Worm (Caenorhabditis elegans) whole organism, young adult: ENCODE measurements around the gene gtf-2E2.

ENCODE experiments used
- B0261.1 ChIP-seq: sonication (generic microtip); optimal IDR thresholded peaks from 2 replicates; lab custom pipeline; 2016; ENCODE audit warnings: mild to moderate bottlenecking, missing genetic modification characterization, moderate library complexity, missing compliant biosample characterization
- C06A6.2 ChIP-seq: fragments of 200-800 bp; sonication (Bioruptor generic); conservative IDR thresholded peaks from 2 replicates; pipeline ENCODE4 v1.3.6; 2022; ENCODE audit warnings: missing genetic modification characterization, missing compliant biosample characterization
- F33H1.4 ChIP-seq: fragments of 200-800 bp; sonication (Bioruptor generic); IDR thresholded peaks from 2 replicates; pipeline ENCODE4 v1.3.6; 2022; ENCODE audit warnings: missing genetic modification reagents, missing genetic modification characterization, missing compliant biosample characterization
- F49E8.2 ChIP-seq: sonication (generic microtip); optimal IDR thresholded peaks from 3 replicates; lab custom pipeline; 2017; ENCODE audit warnings: missing genetic modification characterization, mild to moderate bottlenecking, missing compliant biosample characterization, antibody characterized with exemption, moderate library complexity; ENCODE audit not compliant: insufficient read depth
- F55B11.4 ChIP-seq: sonication (generic microtip); optimal IDR thresholded peaks from 2 replicates; lab custom pipeline; 2016; ENCODE audit warnings: missing compliant biosample characterization, missing genetic modification characterization, borderline replicate concordance; ENCODE audit not compliant: insufficient read depth
- F57A8.1 ChIP-seq: fragments of 200-800 bp; sonication (Bioruptor generic); optimal IDR thresholded peaks from 2 replicates; lab custom pipeline; 2018; ENCODE audit warnings: mild to moderate bottlenecking, missing genetic modification characterization, moderate library complexity, missing compliant biosample characterization
- F57C9.4 ChIP-seq: sonication (generic microtip); optimal IDR thresholded peaks from 2 replicates; lab custom pipeline; 2017; ENCODE audit warnings: mild to moderate bottlenecking, missing genetic modification characterization, missing compliant biosample characterization
- T07F8.4 ChIP-seq: sonication (generic microtip); optimal IDR thresholded peaks from 2 replicates; lab custom pipeline; 2016; ENCODE audit warnings: mild to moderate bottlenecking, missing genetic modification characterization, moderate library complexity, missing compliant biosample characterization
- Y53F4B.3 ChIP-seq: fragments of 200-800 bp; sonication (Bioruptor generic); IDR thresholded peaks from 2 replicates; pipeline ENCODE4 v1.3.6; 2022; ENCODE audit warnings: missing genetic modification reagents, missing genetic modification characterization, missing compliant biosample characterization
- Y56A3A.18 ChIP-seq: fragments of 200-800 bp; sonication (Bioruptor generic); IDR thresholded peaks from 2 replicates; pipeline ENCODE4 v1.3.6; 2022; ENCODE audit warnings: missing genetic modification reagents, missing genetic modification characterization, missing compliant biosample characterization
- Y79H2A.3 ChIP-seq: fragments of 200-800 bp; sonication (Bioruptor generic); conservative IDR thresholded peaks from 2 replicates; pipeline ENCODE4 v1.3.6; 2022; ENCODE audit warnings: missing genetic modification reagents, missing genetic modification characterization, missing compliant biosample characterization
- aptf-2 ChIP-seq: fragments of 200-800 bp; sonication (Bioruptor generic); conservative IDR thresholded peaks from 2 replicates; pipeline ENCODE4 v1.3.6; 2022; ENCODE audit warnings: missing genetic modification reagents, missing genetic modification characterization, missing compliant biosample characterization
- aptf-3 ChIP-seq: fragments of 200-800 bp; sonication (Bioruptor generic); IDR thresholded peaks from 2 replicates; pipeline ENCODE4 v1.3.6; 2022; ENCODE audit warnings: missing genetic modification characterization, missing compliant biosample characterization
- atf-7 ChIP-seq: sonication (generic microtip); optimal IDR thresholded peaks from 2 replicates; lab custom pipeline; 2017; ENCODE audit warnings: mild to moderate bottlenecking, missing genetic modification characterization, missing compliant biosample characterization
- attf-6 ChIP-seq: fragments of 200-800 bp; sonication (Bioruptor generic); IDR thresholded peaks from 2 replicates; pipeline ENCODE4 v1.3.6; 2022; ENCODE audit warnings: missing genetic modification reagents, missing genetic modification characterization, missing compliant biosample characterization
- ceh-40 ChIP-seq: fragments of 200-800 bp; sonication (Bioruptor generic); IDR thresholded peaks from 2 replicates; pipeline ENCODE4 v1.3.6; 2022; ENCODE audit warnings: missing genetic modification characterization, missing compliant biosample characterization
- ceh-79 ChIP-seq: sonication (generic microtip); optimal IDR thresholded peaks from 2 replicates; lab custom pipeline; 2017; ENCODE audit warnings: mild to moderate bottlenecking, missing genetic modification characterization, missing compliant biosample characterization
- ceh-91 ChIP-seq: fragments of 200-800 bp; sonication (Bioruptor generic); IDR thresholded peaks from 2 replicates; pipeline ENCODE4 v1.3.6; 2022; ENCODE audit warnings: missing genetic modification reagents, missing genetic modification characterization, missing compliant biosample characterization
- dpff-1 ChIP-seq: sonication (generic microtip); optimal IDR thresholded peaks from 2 replicates; lab custom pipeline; 2017; ENCODE audit warnings: mild to moderate bottlenecking, missing genetic modification characterization, missing compliant biosample characterization
- him-1 ChIP-seq: sonication (generic microtip); optimal IDR thresholded peaks from 2 replicates; lab custom pipeline; 2016; ENCODE audit warnings: missing genotype, missing genetic modification reagents, missing genetic modification characterization, missing compliant biosample characterization
- hlh-26 ChIP-seq: fragments of 200-800 bp; sonication (Bioruptor generic); conservative IDR thresholded peaks from 2 replicates; pipeline ENCODE4 v1.3.6; 2022; ENCODE audit warnings: missing genetic modification reagents, missing genetic modification characterization, missing compliant biosample characterization
- hmg-1.2 ChIP-seq: fragments of 200-800 bp; sonication (Bioruptor generic); IDR thresholded peaks from 2 replicates; pipeline ENCODE4 v1.3.6; 2022; ENCODE audit warnings: missing genetic modification reagents, missing genetic modification characterization, missing compliant biosample characterization
- let-526 ChIP-seq: fragments of 200-800 bp; sonication (Bioruptor generic); IDR thresholded peaks from 2 replicates; pipeline ENCODE4 v1.3.6; 2022; ENCODE audit warnings: missing genetic modification reagents, missing genetic modification characterization, missing compliant biosample characterization
- lin-40 ChIP-seq: sonication (generic microtip); optimal IDR thresholded peaks from 2 replicates; lab custom pipeline; 2016; ENCODE audit warnings: missing genetic modification characterization, mild to moderate bottlenecking, missing compliant biosample characterization, missing genotype, missing genetic modification reagents
- lin-54 ChIP-seq: fragments of 200-800 bp; sonication (Bioruptor generic); optimal IDR thresholded peaks from 2 replicates; lab custom pipeline; 2018; ENCODE audit warnings: mild to moderate bottlenecking, missing genetic modification characterization, missing compliant biosample characterization
- lsl-1 ChIP-seq: fragments of 200-800 bp; sonication (Bioruptor generic); optimal IDR thresholded peaks from 2 replicates; lab custom pipeline; 2018; ENCODE audit warnings: mild to moderate bottlenecking, missing genetic modification characterization, moderate library complexity, missing compliant biosample characterization
- madf-10 ChIP-seq: sonication (generic microtip); optimal IDR thresholded peaks from 2 replicates; lab custom pipeline; 2016; ENCODE audit warnings: mild to moderate bottlenecking, missing genetic modification characterization, missing compliant biosample characterization
- madf-3 ChIP-seq: fragments of 200-800 bp; sonication (Bioruptor generic); IDR thresholded peaks from 2 replicates; pipeline ENCODE4 v1.3.6; 2022; ENCODE audit warnings: missing genetic modification reagents, missing genetic modification characterization, missing compliant biosample characterization
- mel-28 ChIP-seq: sonication (generic microtip); optimal IDR thresholded peaks from 2 replicates; lab custom pipeline; 2016; ENCODE audit warnings: borderline replicate concordance, mild to moderate bottlenecking, missing genetic modification characterization, missing compliant biosample characterization
- mes-4 ChIP-seq: sonication (generic microtip); optimal IDR thresholded peaks from 2 replicates; lab custom pipeline; 2016; ENCODE audit warnings: missing genotype, missing genetic modification characterization, missing compliant biosample characterization
- nfya-1 ChIP-seq: sonication (generic microtip); optimal IDR thresholded peaks from 2 replicates; lab custom pipeline; 2017; ENCODE audit warnings: antibody characterized with exemption, missing compliant biosample characterization, missing genetic modification characterization, borderline replicate concordance; ENCODE audit not compliant: insufficient read depth
- nfya-2 ChIP-seq: fragments of 200-800 bp; sonication (Bioruptor generic); IDR thresholded peaks from 2 replicates; pipeline ENCODE4 v1.3.6; 2022; ENCODE audit warnings: missing genetic modification reagents, missing genetic modification characterization, missing compliant biosample characterization
- nhr-179 ChIP-seq: sonication (generic microtip); optimal IDR thresholded peaks from 2 replicates; lab custom pipeline; 2016; ENCODE audit warnings: mild to moderate bottlenecking, missing genetic modification characterization, missing compliant biosample characterization
- nhr-80 ChIP-seq: sonication (generic microtip); optimal IDR thresholded peaks from 2 replicates; lab custom pipeline; 2016; ENCODE audit warnings: missing genetic modification characterization, missing compliant biosample characterization
- pha-4 ChIP-seq: fragments of 150-350 bp; sonication (generic microtip); optimal IDR thresholded peaks from 2 replicates; lab custom pipeline; 2014; ENCODE audit warnings: missing biosample characterization, missing genetic modification reagents, missing genetic modification characterization
- sea-2 ChIP-seq: fragments of 200-800 bp; sonication (Bioruptor generic); IDR thresholded peaks from 2 replicates; pipeline ENCODE4 v1.3.6; 2022; ENCODE audit warnings: missing genetic modification characterization, missing compliant biosample characterization
- snpc-1.3 ChIP-seq: sonication (generic microtip); optimal IDR thresholded peaks from 2 replicates; lab custom pipeline; 2017; ENCODE audit warnings: missing genetic modification characterization, mild to moderate bottlenecking, missing compliant biosample characterization, antibody characterized with exemption, moderate library complexity, missing genotype, missing genetic modification reagents; ENCODE audit not compliant: insufficient read depth
- tbp1 ChIP-seq: fragments of 200-800 bp; sonication (Bioruptor generic); optimal IDR thresholded peaks from 2 replicates; lab custom pipeline; 2018; ENCODE audit warnings: mild to moderate bottlenecking, missing genetic modification characterization, missing compliant biosample characterization
- tlf-1 ChIP-seq: fragments of 200-800 bp; sonication (Bioruptor generic); optimal IDR thresholded peaks from 2 replicates; lab custom pipeline; 2018; ENCODE audit warnings: mild to moderate bottlenecking, missing genetic modification characterization, missing compliant biosample characterization
- xnd-1 ChIP-seq: sonication (generic microtip); optimal IDR thresholded peaks from 2 replicates; lab custom pipeline; 2016; ENCODE audit warnings: missing genotype, missing genetic modification reagents, missing genetic modification characterization, missing compliant biosample characterization

gtf-2E2 gene

DNA sequence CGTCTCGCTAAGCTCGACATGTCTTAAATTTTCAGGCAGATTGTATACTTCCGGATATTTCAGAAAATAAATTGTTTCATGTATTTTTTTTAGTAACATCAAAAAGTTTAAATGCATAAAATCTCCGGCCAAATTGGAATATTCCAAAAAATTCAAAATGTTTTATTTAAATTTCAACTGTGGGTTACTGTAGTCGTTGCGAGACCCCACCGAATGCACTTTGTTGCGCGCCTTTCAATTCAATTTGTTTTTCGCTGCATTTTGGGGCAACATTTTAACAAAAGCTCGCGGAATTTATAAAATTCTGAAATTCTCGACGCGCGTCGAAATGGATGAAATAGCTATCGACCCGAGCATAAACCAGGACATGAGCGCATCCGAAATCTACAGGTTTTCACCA lies 30.6 kb upstream of the gtf-2E2 start, which contains the start of gene F54D5.2 (continued):
- peak; percentile 89 for TF ChIP-seq lsl-1
- no peak for TF ChIP-seq mes-4 (tag; lab: Kevin White, UChicago)
- TF ChIP-seq tlf-1: no peak
- peak; percentile 84 for TF ChIP-seq F33H1.4 (GFP tag; lab: Robert Waterston, UW)
- no peak for TF ChIP-seq C06A6.2 (GFP tag; lab: Robert Waterston, UW)
- TF ChIP-seq xnd-1 (tag; lab: Kevin White, UChicago): peak; percentile 62
- TF ChIP-seq hlh-26 (GFP tag; lab: Robert Waterston, UW): no peak
- no peak for TF ChIP-seq tbp1 (GFP tag; lab: Kevin White, UChicago)
- no peak for TF ChIP-seq Y56A3A.18 (GFP tag; lab: Robert Waterston, UW)
- peak; percentile 32 for TF ChIP-seq F49E8.2
- peak; percentile 74 for TF ChIP-seq lin-54 (GFP tag; lab: Kevin White, UChicago)
- no peak for TF ChIP-seq snpc-1.3 (tag; lab: Kevin White, UChicago)
- no peak for TF ChIP-seq F55B11.4 (tag; lab: Kevin White, UChicago)
- TF ChIP-seq ceh-79: no peak
- TF ChIP-seq hmg-1.2: no peak
- TF ChIP-seq nhr-179 (tag; lab: Kevin White, UChicago): no peak
- TF ChIP-seq aptf-3 (GFP tag; lab: Robert Waterston, UW): no peak
- TF ChIP-seq madf-10 (tag; lab: Kevin White, UChicago): no peak
- no peak for TF ChIP-seq B0261.1
- no peak for TF ChIP-seq madf-3 (GFP tag; lab: Robert Waterston, UW)
- TF ChIP-seq nhr-80 (tag; lab: Kevin White, UChicago): no peak

DNA sequence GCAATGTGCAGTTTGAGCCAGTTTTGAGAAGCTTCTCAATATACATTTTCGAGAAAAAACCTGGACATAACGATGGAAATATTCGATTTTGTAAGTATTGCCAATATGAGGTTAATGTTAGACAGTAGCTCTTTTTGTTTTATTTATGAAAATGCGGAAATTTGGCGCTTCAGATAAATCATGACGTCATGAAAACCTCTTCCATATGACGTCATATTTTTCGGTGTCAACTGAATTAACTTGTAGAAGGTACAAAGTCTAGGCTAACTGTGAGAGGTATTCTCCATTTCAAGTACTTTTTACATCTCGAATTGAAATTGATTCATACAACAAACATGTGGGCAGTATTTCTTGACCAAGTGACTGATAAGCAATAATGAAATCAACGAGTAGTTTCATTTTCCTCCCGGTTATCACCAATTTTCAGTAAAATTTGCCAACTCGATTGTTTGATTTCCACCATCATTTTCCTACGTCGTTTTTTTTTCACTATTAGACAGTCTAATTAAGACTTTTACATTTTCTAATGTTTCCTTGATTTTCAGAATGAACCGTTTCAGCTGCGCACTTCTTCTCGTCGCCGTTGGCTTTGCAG lies 29.1 kb upstream of the gtf-2E2 start, which contains the start of gene F54D5.3:
Gene F54D5.3, plus strand, starts transcription at position 546 of the 595 bp plus-strand sequence.
- no peak for TF ChIP-seq attf-6
- peak; percentile 65 for TF ChIP-seq nhr-80 (tag; lab: Kevin White, UChicago)
- peak; percentile 42 for TF ChIP-seq atf-7 (tag; lab: Kevin White, UChicago)
- TF ChIP-seq, all 124 proteins: peak for 2

DNA sequence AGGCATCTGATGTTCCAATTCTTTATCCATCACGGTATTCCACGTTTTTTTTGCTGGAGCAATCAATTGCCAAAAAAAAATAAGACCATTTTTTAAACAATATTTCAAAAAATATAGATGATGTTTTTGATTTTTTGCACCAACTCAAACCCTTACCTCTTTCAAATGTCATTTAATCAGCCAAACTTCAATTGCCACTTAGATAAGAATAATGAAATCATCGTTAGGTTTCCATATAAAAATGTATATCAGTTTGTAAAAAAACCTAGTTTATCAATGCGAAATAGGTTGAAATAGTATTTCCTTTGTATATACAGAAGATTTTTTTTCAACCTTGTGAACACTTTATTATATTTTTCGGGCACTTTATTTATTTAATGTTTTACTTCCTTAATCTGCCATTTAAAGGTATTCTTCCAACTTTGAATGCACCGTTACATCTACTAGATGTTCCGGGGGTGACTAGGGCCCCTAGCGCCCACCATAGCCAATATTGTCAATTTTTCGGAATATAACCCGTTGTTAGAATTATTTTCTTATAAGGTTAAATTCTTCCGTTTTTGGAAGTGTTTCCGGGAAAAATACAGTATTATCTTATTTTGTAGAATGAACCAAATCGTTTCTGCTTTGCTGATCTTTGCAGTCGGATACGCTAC lies 27.0 kb upstream of the gtf-2E2 start, which contains the start of the genes F54D5.23 and F54D5.4:
Gene F54D5.23, minus strand, starts transcription at position 75 of the 656 bp plus-strand sequence.
Gene F54D5.4, plus strand, starts transcription at position 606 of the 656 bp plus-strand sequence.
- TF ChIP-seq T07F8.4 (tag; lab: Kevin White, UChicago) (no peak), him-1 (no peak), F57A8.1 (GFP tag; lab: Kevin White, UChicago) (no peak), lin-40 (no peak), nhr-80 (tag; lab: Kevin White, UChicago) (peak; percentile 57)

ce11 chrII:11568670-11569069 lies 26.4 kb upstream of the gtf-2E2 start:
- no peak for TF ChIP-seq F57C9.4 (tag; lab: Kevin White, UChicago)
- TF ChIP-seq sea-2 (GFP tag; lab: Robert Waterston, UW): no peak
- TF ChIP-seq pha-4 (tag; lab: Kevin White, UChicago): no peak
- no peak for TF ChIP-seq let-526 (GFP tag; lab: Robert Waterston, UW)
- no peak for TF ChIP-seq F33H1.4 (GFP tag; lab: Robert Waterston, UW)
- no peak for TF ChIP-seq nfya-1 (tag; lab: Kevin White, UChicago)
- TF ChIP-seq ceh-91: no peak
- TF ChIP-seq nhr-80 (tag; lab: Kevin White, UChicago): no peak
- TF ChIP-seq Y79H2A.3 (GFP tag; lab: Robert Waterston, UW): no peak
- no peak for TF ChIP-seq F49E8.2
- TF ChIP-seq mel-28: no peak
- TF ChIP-seq ceh-40 (GFP tag; lab: Robert Waterston, UW): no peak
- TF ChIP-seq nfya-2 (GFP tag; lab: Robert Waterston, UW): no peak
- no peak for TF ChIP-seq dpff-1 (tag; lab: Kevin White, UChicago)
- TF ChIP-seq aptf-2 (GFP tag; lab: Robert Waterston, UW): no peak
- no peak for TF ChIP-seq hlh-26 (GFP tag; lab: Robert Waterston, UW)
- no peak for TF ChIP-seq Y53F4B.3 (GFP tag; lab: Robert Waterston, UW)
